Fruit fly (Drosophila melanogaster) whole organism, embryonic: ENCODE measurements around the gene CG44006.
A peak's percentile ranks its signal among the peaks of the same experiment; 100 is the strongest.

Experiments used
- Asciz ChIP-seq: fragments of 200-800 bp; sonication (Bioruptor generic); optimal IDR thresholded peaks from 2 replicates; lab custom pipeline; 2017; ENCODE audit warnings: missing biosample characterization, mild to moderate bottlenecking, missing genetic modification characterization, missing genetic modification reagents
- CG10431 ChIP-seq: fragments of 200-800 bp; sonication (Bioruptor generic); optimal IDR thresholded peaks from 3 replicates; lab custom pipeline; 2018; ENCODE audit warnings: missing biosample characterization, mild to moderate bottlenecking, missing genetic modification characterization
- CG12659 ChIP-seq: fragments of 200-800 bp; sonication (Bioruptor generic); optimal IDR thresholded peaks from 3 replicates; lab custom pipeline; 2017; ENCODE audit warnings: mild to moderate bottlenecking, missing biosample characterization, missing genetic modification reagents, missing genetic modification characterization
- CG1602 ChIP-seq: fragments of 200-800 bp; sonication (Bioruptor generic); optimal IDR thresholded peaks from 3 replicates; lab custom pipeline; 2016; ENCODE audit warnings: missing biosample characterization, missing genetic modification characterization
- CG17385 ChIP-seq: fragments of 200-800 bp; sonication (Bioruptor generic); optimal IDR thresholded peaks from 3 replicates; lab custom pipeline; 2018; ENCODE audit warnings: missing biosample characterization, mild to moderate bottlenecking, missing genetic modification characterization
- CG17612 ChIP-seq: fragments of 200-800 bp; sonication (Bioruptor generic); IDR thresholded peaks from 2 replicates; pipeline ENCODE4 v1.3.6; 2022; ENCODE audit warnings: missing biosample characterization, missing genetic modification characterization
- CG2678 ChIP-seq: fragments of 200-800 bp; sonication (Bioruptor generic); optimal IDR thresholded peaks from 3 replicates; lab custom pipeline; 2019; ENCODE audit warnings: missing biosample characterization, mild to moderate bottlenecking, missing genetic modification characterization, moderate library complexity
- CG30403 ChIP-seq: fragments of 200-800 bp; sonication (Bioruptor generic); optimal IDR thresholded peaks from 3 replicates; lab custom pipeline; 2016; ENCODE audit warnings: missing biosample characterization, missing genetic modification characterization
- CG31365 ChIP-seq: fragments of 200-800 bp; sonication (Bioruptor generic); optimal IDR thresholded peaks from 2 replicates; lab custom pipeline; 2018; ENCODE audit warnings: missing biosample characterization, mild to moderate bottlenecking, missing genetic modification characterization
- CG34376 ChIP-seq: fragments of 200-800 bp; sonication (Bioruptor generic); optimal IDR thresholded peaks from 2 replicates; lab custom pipeline; 2018; ENCODE audit warnings: missing biosample characterization, mild to moderate bottlenecking, missing genetic modification characterization
- CG4707 ChIP-seq: fragments of 200-800 bp; sonication (Bioruptor generic); optimal IDR thresholded peaks from 2 replicates; lab custom pipeline; 2018; ENCODE audit warnings: missing biosample characterization, mild to moderate bottlenecking, missing genetic modification characterization, moderate library complexity
- CG6654 ChIP-seq: fragments of 200-800 bp; sonication (Bioruptor generic); optimal IDR thresholded peaks from 2 replicates; lab custom pipeline; 2017; ENCODE audit warnings: missing biosample characterization, mild to moderate bottlenecking, missing genetic modification characterization
- CG7839 ChIP-seq: fragments of 200-800 bp; sonication (Bioruptor generic); optimal IDR thresholded peaks from 3 replicates; lab custom pipeline; 2018; ENCODE audit warnings: missing biosample characterization, mild to moderate bottlenecking, missing genetic modification characterization, moderate library complexity
- CG7928 ChIP-seq: fragments of 200-800 bp; sonication (Bioruptor generic); optimal IDR thresholded peaks from 2 replicates; lab custom pipeline; 2017; ENCODE audit warnings: missing biosample characterization, mild to moderate bottlenecking, missing genetic modification characterization
- CG8290 ChIP-seq, 3 experiments: fragments of 200-800 bp; sonication (Bioruptor generic); optimal IDR thresholded peaks; 2 replicates each; lab custom pipeline; 2016 to 2019; ENCODE audit warnings: missing biosample characterization in 3 of 3, missing genetic modification characterization in 3 of 3, mild to moderate bottlenecking in 2 of 3, moderate library complexity in 1 of 3
- Dek ChIP-seq: fragments of 200-800 bp; sonication (Bioruptor generic); optimal IDR thresholded peaks from 3 replicates; lab custom pipeline; 2019; ENCODE audit warnings: missing biosample characterization, mild to moderate bottlenecking, missing genetic modification characterization, moderate library complexity
- Fer2 ChIP-seq: fragments of 200-800 bp; sonication (Bioruptor generic); optimal IDR thresholded peaks from 2 replicates; lab custom pipeline; 2018; ENCODE audit warnings: missing biosample characterization, mild to moderate bottlenecking, missing genetic modification characterization, moderate library complexity
- GATAe ChIP-seq: fragments of 200-800 bp; sonication (Bioruptor generic); conservative IDR thresholded peaks from 2 replicates; pipeline ENCODE4 v1.3.6; 2022; ENCODE audit warnings: missing biosample characterization, missing genetic modification characterization
- HLH4C ChIP-seq: fragments of 200-800 bp; sonication (Bioruptor generic); IDR thresholded peaks from 3 replicates; pipeline ENCODE4 v1.3.6; 2022; ENCODE audit warnings: missing biosample characterization, missing genetic modification characterization; ENCODE audit not compliant: partially characterized antibody
- Lpt ChIP-seq: fragments of >200 bp; optimal IDR thresholded peaks from 2 replicates; lab custom pipeline; 2018; ENCODE audit warnings: missing biosample characterization, missing genetic modification characterization
- MBD-R2 ChIP-seq: fragments of 200-800 bp; sonication (Bioruptor generic); IDR thresholded peaks from 2 replicates; pipeline ENCODE4 v1.3.6; 2022; ENCODE audit warnings: missing biosample characterization, missing genetic modification characterization
- Meics ChIP-seq: fragments of 200-800 bp; sonication (Bioruptor generic); optimal IDR thresholded peaks from 2 replicates; lab custom pipeline; 2017; ENCODE audit warnings: missing biosample characterization, mild to moderate bottlenecking, missing genetic modification characterization
- Mrtf ChIP-seq: fragments of 200-800 bp; sonication (Bioruptor generic); IDR thresholded peaks from 3 replicates; pipeline ENCODE4 v1.3.6; 2022; ENCODE audit warnings: missing biosample characterization, missing genetic modification characterization
- Nf-YA ChIP-seq: fragments of 200-800 bp; sonication (Bioruptor generic); IDR thresholded peaks from 2 replicates; pipeline ENCODE4 v1.3.6; 2022; ENCODE audit warnings: missing biosample characterization, missing genetic modification characterization
- Scr ChIP-seq: fragments of 200-800 bp; sonication (Bioruptor generic); IDR thresholded peaks from 2 replicates; pipeline ENCODE4 v1.3.6; 2022; ENCODE audit warnings: missing biosample characterization, missing genetic modification characterization; ENCODE audit not compliant: partially characterized antibody
- Trl ChIP-seq, 3 experiments: fragments of >200 bp in 2 of 3; fragments of 200-800 bp in 1 of 3; sonication (Bioruptor generic) in 1 of 3; optimal IDR thresholded peaks; 2 replicates in 1 of 3; 3 replicates in 2 of 3; lab custom pipeline; 2016 to 2017; ENCODE audit warnings: missing biosample characterization in 1 of 3, missing genetic modification characterization in 1 of 3
- Usf ChIP-seq: fragments of 200-800 bp; sonication (Bioruptor generic); optimal IDR thresholded peaks from 2 replicates; lab custom pipeline; 2017; ENCODE audit warnings: missing genotype, missing biosample characterization, missing genetic modification characterization
- Xbp1 ChIP-seq: fragments of 200-800 bp; sonication (Bioruptor generic); optimal IDR thresholded peaks from 3 replicates; lab custom pipeline; 2016; ENCODE audit warnings: missing biosample characterization, mild to moderate bottlenecking, missing genetic modification characterization
- croc ChIP-seq: fragments of 200-800 bp; sonication (Bioruptor generic); conservative IDR thresholded peaks from 3 replicates; pipeline ENCODE4 v1.3.6; 2022; ENCODE audit warnings: missing biosample characterization, missing genetic modification characterization
- crp ChIP-seq, 2 experiments: fragments of 200-800 bp; sonication (Bioruptor generic); optimal IDR thresholded peaks; 2 replicates in 1 of 2; 3 replicates in 1 of 2; lab custom pipeline; 2017; ENCODE audit warnings: missing biosample characterization in 2 of 2, missing genetic modification characterization in 2 of 2, mild to moderate bottlenecking in 1 of 2, moderate library complexity in 1 of 2
- cwo ChIP-seq: fragments of 200-800 bp; sonication (Bioruptor generic); optimal IDR thresholded peaks from 3 replicates; lab custom pipeline; 2017; ENCODE audit warnings: missing biosample characterization, missing genetic modification characterization, mild to moderate bottlenecking, moderate library complexity, missing genetic modification reagents
- ems ChIP-seq: fragments of 200-800 bp; sonication (Bioruptor generic); optimal IDR thresholded peaks from 3 replicates; lab custom pipeline; 2016; ENCODE audit warnings: missing biosample characterization, missing genetic modification characterization
- fd96Cb ChIP-seq: fragments of 200-800 bp; sonication (Bioruptor generic); optimal IDR thresholded peaks from 2 replicates; lab custom pipeline; 2018; ENCODE audit warnings: missing biosample characterization, mild to moderate bottlenecking, missing genetic modification characterization, moderate library complexity
- gcm2 ChIP-seq: fragments of 200-800 bp; sonication (Bioruptor generic); optimal IDR thresholded peaks from 2 replicates; lab custom pipeline; 2016; ENCODE audit warnings: missing biosample characterization, missing genetic modification characterization
- grn ChIP-seq: fragments of 200-800 bp; sonication (Bioruptor generic); optimal IDR thresholded peaks from 3 replicates; lab custom pipeline; 2017; ENCODE audit warnings: missing biosample characterization, missing genetic modification characterization
- gro ChIP-seq: fragments of 200-800 bp; sonication (Bioruptor generic); optimal IDR thresholded peaks from 2 replicates; lab custom pipeline; 2016; ENCODE audit warnings: missing biosample characterization, missing genetic modification characterization
- gsb ChIP-seq: fragments of 200-800 bp; sonication (Bioruptor generic); IDR thresholded peaks from 2 replicates; pipeline ENCODE4 v1.3.6; 2022; ENCODE audit warnings: missing biosample characterization, missing genetic modification characterization
- luna ChIP-seq: fragments of 200-800 bp; sonication (Bioruptor generic); optimal IDR thresholded peaks from 2 replicates; lab custom pipeline; 2016; ENCODE audit warnings: missing biosample characterization, missing genetic modification characterization
- peb ChIP-seq: fragments of 200-800 bp; sonication (Bioruptor generic); IDR thresholded peaks from 2 replicates; pipeline ENCODE4 v1.3.6; 2022; ENCODE audit warnings: missing biosample characterization, missing genetic modification characterization
- pum ChIP-seq: fragments of 200-800 bp; sonication (Bioruptor generic); optimal IDR thresholded peaks from 2 replicates; lab custom pipeline; 2016; ENCODE audit warnings: missing biosample characterization, missing genetic modification characterization
- ranshi ChIP-seq: fragments of 200-800 bp; sonication (Bioruptor generic); IDR thresholded peaks from 2 replicates; pipeline ENCODE4 v1.3.6; 2022; ENCODE audit warnings: missing biosample characterization, missing genetic modification characterization
- schlank ChIP-seq: fragments of 200-800 bp; sonication (Bioruptor generic); optimal IDR thresholded peaks from 2 replicates; lab custom pipeline; 2018; ENCODE audit warnings: missing biosample characterization, mild to moderate bottlenecking, missing genetic modification characterization
- sna ChIP-seq: fragments of 200-800 bp; sonication (Bioruptor generic); IDR thresholded peaks from 2 replicates; pipeline ENCODE4 v1.3.6; 2022; ENCODE audit warnings: missing biosample characterization, missing genetic modification characterization; ENCODE audit not compliant: partially characterized antibody
- stwl ChIP-seq: fragments of 200-800 bp; sonication (Bioruptor generic); optimal IDR thresholded peaks from 3 replicates; lab custom pipeline; 2018; ENCODE audit warnings: missing biosample characterization, mild to moderate bottlenecking, missing genetic modification characterization, moderate library complexity
- tgo ChIP-seq: fragments of 200-800 bp; sonication (Bioruptor generic); IDR thresholded peaks from 3 replicates; pipeline ENCODE4 v1.3.6; 2022; ENCODE audit warnings: missing biosample characterization, missing genetic modification characterization
- tna ChIP-seq: fragments of 200-800 bp; sonication (Bioruptor generic); IDR thresholded peaks from 2 replicates; pipeline ENCODE4 v1.3.6; 2022; ENCODE audit warnings: missing biosample characterization, missing genetic modification characterization; ENCODE audit not compliant: partially characterized antibody
- trh ChIP-seq: fragments of 200-800 bp; sonication (Bioruptor generic); optimal IDR thresholded peaks from 2 replicates; lab custom pipeline; 2016; ENCODE audit warnings: missing biosample characterization, missing genetic modification characterization
- wor ChIP-seq: fragments of 200-800 bp; sonication (Bioruptor generic); IDR thresholded peaks from 2 replicates; pipeline ENCODE4 v1.3.6; 2022; ENCODE audit warnings: missing biosample characterization, missing genetic modification characterization
- zfh1 ChIP-seq: fragments of 200-800 bp; sonication (Bioruptor generic); IDR thresholded peaks from 3 replicates; pipeline ENCODE4 v1.3.6; 2022; ENCODE audit warnings: missing biosample characterization, missing genetic modification characterization
- zfh2 ChIP-seq: fragments of 200-800 bp; sonication (Bioruptor generic); optimal IDR thresholded peaks from 2 replicates; lab custom pipeline; 2016; ENCODE audit warnings: missing biosample characterization, missing genetic modification characterization

CG44006 gene

dm6 chr3L:18022479-18022950 is 47.4 kb downstream of the CG44006 start (continued):
- TF ChIP-seq tna, result no peak
- TF ChIP-seq zfh2 (GFP tag; lab: Kevin White, UChicago), result no peak
- no peak for TF ChIP-seq gsb (GFP tag; lab: Robert Waterston, UW)
- TF ChIP-seq Asciz, result no peak
- TF ChIP-seq stwl (tag; lab: Kevin White, UChicago), result no peak
- no peak for TF ChIP-seq luna (GFP tag; lab: Kevin White, UChicago)
- no peak for TF ChIP-seq Scr (GFP tag; lab: Robert Waterston, UW)
- TF ChIP-seq CG6654 (GFP tag; lab: Kevin White, UChicago), result no peak
- peak; percentile 82 for TF ChIP-seq CG34376 (GFP tag; lab: Kevin White, UChicago)
- no peak for TF ChIP-seq fd96Cb (tag; lab: Kevin White, UChicago)
- TF ChIP-seq CG7928 (GFP tag; lab: Kevin White, UChicago), result no peak
- TF ChIP-seq ems (GFP tag; lab: Kevin White, UChicago), result no peak
- TF ChIP-seq crp (GFP tag; optimal IDR thresholded peaks at IDR 0.05; lab: Kevin White, UChicago), result no peak
- TF ChIP-seq CG1602, result no peak
- no peak for TF ChIP-seq Fer2 (tag; lab: Kevin White, UChicago)
- no peak for TF ChIP-seq pum (GFP tag; lab: Kevin White, UChicago)
- TF ChIP-seq CG10431 (GFP tag; lab: Kevin White, UChicago), result no peak
- no peak for TF ChIP-seq ranshi (GFP tag; lab: Robert Waterston, UW)
- peak; percentile 66 for TF ChIP-seq gro (GFP tag; lab: Kevin White, UChicago)
- no peak for TF ChIP-seq CG12659 (GFP tag; lab: Kevin White, UChicago)
- no peak for TF ChIP-seq MBD-R2
- TF ChIP-seq Mrtf (GFP tag; lab: Robert Waterston, UW), result no peak
- no peak for TF ChIP-seq gcm2 (GFP tag; lab: Kevin White, UChicago)
- TF ChIP-seq Usf (GFP tag; lab: Kevin White, UChicago), result no peak
- peak; percentile 89 to 99 for TF ChIP-seq Trl (optimal IDR thresholded peaks at IDR 0.05; lab: Kevin White, UChicago)
- no peak for TF ChIP-seq Trl (GFP tag; optimal IDR thresholded peaks at IDR 0.05; lab: Kevin White, UChicago)
- TF ChIP-seq CG30403 (GFP tag; lab: Kevin White, UChicago), result no peak
- no peak for TF ChIP-seq wor (GFP tag; lab: Robert Waterston, UW)
- TF ChIP-seq CG31365, result no peak
- no peak for TF ChIP-seq Dek (tag; lab: Kevin White, UChicago)
- TF ChIP-seq tgo (GFP tag; lab: Robert Waterston, UW), result no peak
- no peak for TF ChIP-seq CG7839
- no peak for TF ChIP-seq CG17612 (GFP tag; lab: Robert Waterston, UW)
- peak; percentile 79 for TF ChIP-seq GATAe (GFP tag; lab: Robert Waterston, UW)
- no peak for TF ChIP-seq CG8290 (GFP tag; optimal IDR thresholded peaks at IDR 0.05; lab: Kevin White, UChicago)
- no peak for TF ChIP-seq CG8290 (tag; optimal IDR thresholded peaks at IDR 0.05; lab: Kevin White, UChicago)
- no peak for TF ChIP-seq Xbp1 (GFP tag; lab: Kevin White, UChicago)
- no peak for TF ChIP-seq sna (GFP tag; lab: Robert Waterston, UW)
- no peak for TF ChIP-seq zfh1
- no peak for TF ChIP-seq Lpt (GFP tag; lab: Kevin White, UChicago)
- TF ChIP-seq cwo (GFP tag; lab: Kevin White, UChicago), result peak; percentile 77
- TF ChIP-seq CG2678 (tag; lab: Kevin White, UChicago), result no peak
- TF ChIP-seq schlank (tag; lab: Kevin White, UChicago), result no peak
- TF ChIP-seq CG4707 (GFP tag; lab: Kevin White, UChicago), result no peak
- TF ChIP-seq CG17385 (GFP tag; lab: Kevin White, UChicago), result no peak
- TF ChIP-seq peb (GFP tag; lab: Robert Waterston, UW), result no peak
- TF ChIP-seq Meics (GFP tag; lab: Kevin White, UChicago), result no peak
- no peak for TF ChIP-seq trh (GFP tag; lab: Kevin White, UChicago)
- no peak for TF ChIP-seq Nf-YA (GFP tag; lab: Robert Waterston, UW)
- no peak for TF ChIP-seq croc
- TF ChIP-seq grn (GFP tag; lab: Kevin White, UChicago), result peak; percentile 92
- no peak for TF ChIP-seq HLH4C (GFP tag; lab: Robert Waterston, UW)
